Fruit fly (Drosophila melanogaster): ENCODE results near the gene aurB.
A peak's percentile ranks its signal among the peaks of the same experiment; 100 is the strongest.

DNA sequence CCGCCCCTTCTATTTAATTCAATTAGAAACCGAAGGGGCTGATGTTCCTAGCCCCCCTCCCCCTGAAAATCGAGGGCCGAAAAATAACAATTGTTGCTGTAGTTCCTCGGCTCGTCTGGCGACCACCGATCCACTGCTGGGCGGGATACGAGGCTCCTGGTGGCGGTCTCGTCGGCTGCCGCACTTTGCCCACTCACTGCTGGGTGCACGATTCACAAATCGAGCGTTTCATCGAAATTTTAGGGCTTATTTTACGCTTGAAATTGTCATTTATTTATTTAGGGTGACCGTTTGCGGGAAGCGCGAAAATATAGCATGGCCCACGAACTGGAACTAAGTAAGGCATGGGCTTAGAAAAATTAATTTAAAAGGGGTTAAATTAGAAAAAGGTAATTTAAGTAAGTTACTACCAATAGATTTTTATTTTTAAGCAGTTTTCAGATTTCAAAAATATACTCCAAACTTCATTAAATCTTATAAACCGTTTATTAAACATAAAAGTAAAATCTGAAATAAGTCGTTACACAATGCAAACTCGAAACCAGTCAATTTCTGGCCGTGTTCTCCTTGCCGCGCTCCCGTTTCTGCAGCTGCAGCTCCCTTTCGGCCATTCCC lies 1.5 kb downstream of the aurB start, which contains the start of gene Dnz1:
- TF ChIP-seq CG11617 (GFP tag; optimal IDR thresholded peaks at IDR 0.05) (peak; percentile 45), CG12768 (GFP tag; optimal IDR thresholded peaks at IDR 0.05) (no peak), toe (GFP tag; optimal IDR thresholded peaks at IDR 0.05) (peak; percentile 12), Mnt (GFP tag; optimal IDR thresholded peaks at IDR 0.05) (no peak), CG33017 (tag; optimal IDR thresholded peaks at IDR 0.05) (peak; percentile 30), CG1620 (GFP tag; optimal IDR thresholded peaks at IDR 0.05) (peak; percentile 8)

All from whole organism, adult.